Worm (Caenorhabditis elegans): ENCODE results near the gene F16B12.6.

ce11 chrX:14134883-14135282 lies 32.8 kb downstream of the F16B12.6 start:
- TF ChIP-seq cog-1 (tag; optimal IDR thresholded peaks at IDR 0.05) (no peak), med-1 (GFP tag; optimal IDR thresholded peaks at IDR 0.05; ENCODE audit: insufficient read depth) (no peak), flt-1 (GFP tag; IDR thresholded peaks at IDR 0.05) (peak; percentile 69), ztf-23 (GFP tag; IDR thresholded peaks at IDR 0.05) (no peak), T22C8.4 (GFP tag; IDR thresholded peaks at IDR 0.05) (0 out of 2 replicates have a peak, but pooled peaks have one; percentile 28)
